Fruit fly (Drosophila melanogaster) whole organism, embryonic: ENCODE data around the gene CG3726.

Experiments used
- CG10543 ChIP-seq: fragments of 200-800 bp; sonication (Bioruptor generic); optimal IDR thresholded peaks from 3 replicates; lab custom pipeline; 2017; ENCODE audit warnings: missing biosample characterization, mild to moderate bottlenecking, missing genetic modification characterization, moderate library complexity
- CG10654 ChIP-seq: fragments of 200-800 bp; sonication (Bioruptor generic); optimal IDR thresholded peaks from 2 replicates; lab custom pipeline; 2016; ENCODE audit warnings: missing biosample characterization, missing genetic modification characterization
- CG12659 ChIP-seq: fragments of 200-800 bp; sonication (Bioruptor generic); optimal IDR thresholded peaks from 3 replicates; lab custom pipeline; 2017; ENCODE audit warnings: mild to moderate bottlenecking, missing biosample characterization, missing genetic modification reagents, missing genetic modification characterization
- CG12769 ChIP-seq: fragments of 200-800 bp; sonication (Bioruptor generic); optimal IDR thresholded peaks from 2 replicates; lab custom pipeline; 2019; ENCODE audit warnings: missing biosample characterization, mild to moderate bottlenecking, missing genetic modification characterization, moderate library complexity
- CG13894 ChIP-seq: fragments of 200-800 bp; sonication (Bioruptor generic); optimal IDR thresholded peaks from 3 replicates; lab custom pipeline; 2018; ENCODE audit warnings: missing biosample characterization, mild to moderate bottlenecking, missing genetic modification characterization, moderate library complexity
- CG14014 ChIP-seq: fragments of 200-800 bp; sonication (Bioruptor generic); IDR thresholded peaks from 2 replicates; pipeline ENCODE4 v1.3.6; 2022; ENCODE audit warnings: missing biosample characterization, missing genetic modification characterization
- CG15514 ChIP-seq: fragments of 200-800 bp; sonication (Bioruptor generic); optimal IDR thresholded peaks from 3 replicates; lab custom pipeline; 2017; ENCODE audit warnings: missing biosample characterization, missing genetic modification characterization, mild to moderate bottlenecking, moderate library complexity, missing genetic modification reagents
- CG15696 ChIP-seq: fragments of 200-800 bp; sonication (Bioruptor generic); optimal IDR thresholded peaks from 2 replicates; lab custom pipeline; 2019; ENCODE audit warnings: missing biosample characterization, mild to moderate bottlenecking, missing genetic modification characterization, moderate library complexity
- CG17328 ChIP-seq: fragments of 200-800 bp; sonication (Bioruptor generic); IDR thresholded peaks from 2 replicates; pipeline ENCODE4 v1.3.6; 2022; ENCODE audit warnings: missing biosample characterization, missing genetic modification characterization
- CG18599 ChIP-seq: fragments of 200-800 bp; sonication (Bioruptor generic); optimal IDR thresholded peaks from 3 replicates; lab custom pipeline; 2017; ENCODE audit warnings: missing biosample characterization, missing genetic modification characterization, mild to moderate bottlenecking, moderate library complexity, missing genetic modification reagents
- CG2199 ChIP-seq: fragments of 200-800 bp; sonication (Bioruptor generic); IDR thresholded peaks from 3 replicates; pipeline ENCODE4 v1.3.6; 2022; ENCODE audit warnings: missing biosample characterization, missing genetic modification characterization
- CG34422 ChIP-seq: fragments of 200-800 bp; sonication (Bioruptor generic); IDR thresholded peaks from 3 replicates; pipeline ENCODE4 v1.3.6; 2022; ENCODE audit warnings: missing biosample characterization, missing genetic modification characterization
- CG4282 ChIP-seq: fragments of 200-800 bp; sonication (Bioruptor generic); optimal IDR thresholded peaks from 2 replicates; lab custom pipeline; 2016; ENCODE audit warnings: missing biosample characterization, missing genetic modification characterization
- CG4360 ChIP-seq: fragments of 200-800 bp; sonication (Bioruptor generic); IDR thresholded peaks from 2 replicates; pipeline ENCODE4 v1.3.6; 2022; ENCODE audit warnings: missing biosample characterization, missing genetic modification characterization
- CG4730 ChIP-seq: fragments of 200-800 bp; sonication (Bioruptor generic); IDR thresholded peaks from 2 replicates; pipeline ENCODE4 v1.3.6; 2022; ENCODE audit warnings: missing biosample characterization, missing genetic modification characterization
- CG5180 ChIP-seq: fragments of 200-800 bp; sonication (Bioruptor generic); optimal IDR thresholded peaks from 3 replicates; lab custom pipeline; 2017; ENCODE audit warnings: missing biosample characterization, missing genetic modification characterization, mild to moderate bottlenecking, moderate library complexity, missing genetic modification reagents
- CG6791 ChIP-seq: fragments of 200-800 bp; sonication (Bioruptor generic); IDR thresholded peaks from 3 replicates; pipeline ENCODE4 v1.3.6; 2022; ENCODE audit warnings: missing biosample characterization, missing genetic modification characterization; ENCODE audit not compliant: partially characterized antibody
- CG7271 ChIP-seq: fragments of 200-800 bp; sonication (Bioruptor generic); optimal IDR thresholded peaks from 2 replicates; lab custom pipeline; 2018; ENCODE audit warnings: missing biosample characterization, mild to moderate bottlenecking, missing genetic modification characterization, moderate library complexity
- CG7786 ChIP-seq: fragments of 200-800 bp; sonication (Bioruptor generic); optimal IDR thresholded peaks from 2 replicates; lab custom pipeline; 2016; ENCODE audit warnings: missing biosample characterization, missing genetic modification characterization
- CG8388 ChIP-seq: fragments of 200-800 bp; sonication (Bioruptor generic); optimal IDR thresholded peaks from 2 replicates; lab custom pipeline; 2019; ENCODE audit warnings: missing biosample characterization, mild to moderate bottlenecking, missing genetic modification characterization, moderate library complexity
- CG9797 ChIP-seq: fragments of 200-800 bp; sonication (Bioruptor generic); optimal IDR thresholded peaks from 3 replicates; lab custom pipeline; 2018; ENCODE audit warnings: missing biosample characterization, mild to moderate bottlenecking, missing genetic modification characterization
- CG9932 ChIP-seq: fragments of 200-800 bp; sonication (Bioruptor generic); IDR thresholded peaks from 2 replicates; pipeline ENCODE4 v1.3.6; 2022; ENCODE audit warnings: missing biosample characterization, missing genetic modification characterization
- Doc3 ChIP-seq: fragments of 200-800 bp; sonication (Bioruptor generic); IDR thresholded peaks from 3 replicates; pipeline ENCODE4 v1.3.6; 2022; ENCODE audit warnings: missing biosample characterization, missing genetic modification characterization; ENCODE audit not compliant: partially characterized antibody
- Dp ChIP-seq: fragments of 200-800 bp; sonication (Bioruptor generic); optimal IDR thresholded peaks from 2 replicates; lab custom pipeline; 2018; ENCODE audit warnings: missing biosample characterization, mild to moderate bottlenecking, missing genetic modification characterization, moderate library complexity
- HLH4C ChIP-seq: fragments of 200-800 bp; sonication (Bioruptor generic); IDR thresholded peaks from 3 replicates; pipeline ENCODE4 v1.3.6; 2022; ENCODE audit warnings: missing biosample characterization, missing genetic modification characterization; ENCODE audit not compliant: partially characterized antibody
- HmgD ChIP-seq: fragments of 200-800 bp; sonication (Bioruptor generic); optimal IDR thresholded peaks from 3 replicates; lab custom pipeline; 2016; ENCODE audit warnings: missing biosample characterization, missing genetic modification characterization
- Optix ChIP-seq: fragments of 200-800 bp; sonication (Bioruptor generic); IDR thresholded peaks from 3 replicates; pipeline ENCODE4 v1.3.6; 2022; ENCODE audit warnings: missing biosample characterization, missing genetic modification characterization
- Side ChIP-seq: fragments of 200-800 bp; sonication (Bioruptor generic); optimal IDR thresholded peaks from 2 replicates; lab custom pipeline; 2016; ENCODE audit warnings: missing biosample characterization, missing genetic modification characterization
- Sox100B ChIP-seq: fragments of 200-800 bp; sonication (Bioruptor generic); optimal IDR thresholded peaks from 3 replicates; lab custom pipeline; 2018; ENCODE audit warnings: missing biosample characterization, mild to moderate bottlenecking, missing genetic modification characterization
- Spps ChIP-seq: fragments of 200-800 bp; sonication (Bioruptor generic); optimal IDR thresholded peaks from 2 replicates; lab custom pipeline; 2018; ENCODE audit warnings: missing biosample characterization, mild to moderate bottlenecking, missing genetic modification characterization
- ab ChIP-seq: fragments of 200-800 bp; sonication (Bioruptor generic); optimal IDR thresholded peaks from 2 replicates; lab custom pipeline; 2016; ENCODE audit warnings: missing biosample characterization, missing genetic modification characterization
- abd-A ChIP-seq: fragments of 200-800 bp; sonication (Bioruptor generic); optimal IDR thresholded peaks from 3 replicates; lab custom pipeline; 2019; ENCODE audit warnings: missing biosample characterization, mild to moderate bottlenecking, missing genetic modification characterization, moderate library complexity
- al ChIP-seq: fragments of 200-800 bp; sonication (Bioruptor generic); IDR thresholded peaks from 2 replicates; pipeline ENCODE4 v1.3.6; 2022; ENCODE audit warnings: missing biosample characterization, missing genetic modification characterization
- ci ChIP-seq: fragments of 200-800 bp; sonication (Bioruptor generic); IDR thresholded peaks from 3 replicates; pipeline ENCODE4 v1.3.6; 2022; ENCODE audit warnings: missing biosample characterization, missing genetic modification characterization
- crp ChIP-seq, 2 experiments: fragments of 200-800 bp; sonication (Bioruptor generic); optimal IDR thresholded peaks; 2 replicates in 1 of 2; 3 replicates in 1 of 2; lab custom pipeline; 2017; ENCODE audit warnings: missing biosample characterization in 2 of 2, missing genetic modification characterization in 2 of 2, mild to moderate bottlenecking in 1 of 2, moderate library complexity in 1 of 2
- ems ChIP-seq: fragments of 200-800 bp; sonication (Bioruptor generic); optimal IDR thresholded peaks from 3 replicates; lab custom pipeline; 2016; ENCODE audit warnings: missing biosample characterization, missing genetic modification characterization
- fd96Cb ChIP-seq: fragments of 200-800 bp; sonication (Bioruptor generic); optimal IDR thresholded peaks from 2 replicates; lab custom pipeline; 2018; ENCODE audit warnings: missing biosample characterization, mild to moderate bottlenecking, missing genetic modification characterization, moderate library complexity
- ftz-f1 ChIP-seq: fragments of 200-800 bp; sonication (Bioruptor generic); optimal IDR thresholded peaks from 2 replicates; lab custom pipeline; 2016; ENCODE audit warnings: missing biosample characterization, missing genetic modification characterization
- grn ChIP-seq: fragments of 200-800 bp; sonication (Bioruptor generic); optimal IDR thresholded peaks from 3 replicates; lab custom pipeline; 2017; ENCODE audit warnings: missing biosample characterization, missing genetic modification characterization
- kni ChIP-seq: fragments of 200-800 bp; sonication (Bioruptor generic); optimal IDR thresholded peaks from 3 replicates; lab custom pipeline; 2017; ENCODE audit warnings: mild to moderate bottlenecking, missing biosample characterization, missing genetic modification reagents, missing genetic modification characterization
- lov ChIP-seq, 2 experiments: fragments of 200-800 bp in 1 of 2; fragments of >200 bp in 1 of 2; sonication (Bioruptor generic) in 1 of 2; IDR thresholded peaks in 1 of 2; optimal IDR thresholded peaks in 1 of 2; 2 replicates in 1 of 2; 3 replicates in 1 of 2; pipeline versions ENCODE4 v1.3.6 to Lab custom; 2017 to 2022; ENCODE audit warnings: missing biosample characterization in 1 of 2, missing genetic modification characterization in 1 of 2
- luna ChIP-seq: fragments of 200-800 bp; sonication (Bioruptor generic); optimal IDR thresholded peaks from 2 replicates; lab custom pipeline; 2016; ENCODE audit warnings: missing biosample characterization, missing genetic modification characterization
- rib ChIP-seq: fragments of 200-800 bp; sonication (Bioruptor generic); IDR thresholded peaks from 2 replicates; pipeline ENCODE4 v1.3.6; 2022; ENCODE audit warnings: missing biosample characterization, missing genetic modification characterization
- sqz ChIP-seq: fragments of 200-800 bp; sonication (Bioruptor generic); optimal IDR thresholded peaks from 3 replicates; lab custom pipeline; 2018; ENCODE audit warnings: missing biosample characterization, mild to moderate bottlenecking, missing genetic modification characterization
- sug ChIP-seq: fragments of 200-800 bp; optimal IDR thresholded peaks from 2 replicates; lab custom pipeline; 2019; ENCODE audit warnings: missing biosample characterization, mild to moderate bottlenecking, missing genetic modification characterization, moderate library complexity
- tio ChIP-seq: fragments of 200-800 bp; sonication (Bioruptor generic); optimal IDR thresholded peaks from 2 replicates; lab custom pipeline; 2017; ENCODE audit warnings: missing biosample characterization, missing genetic modification characterization, inconsistent platforms
- twi ChIP-seq: fragments of 200-800 bp; optimal IDR thresholded peaks from 2 replicates; lab custom pipeline; 2019; ENCODE audit warnings: missing biosample characterization, mild to moderate bottlenecking, missing genetic modification characterization, moderate library complexity
- vvl ChIP-seq: fragments of 200-800 bp; sonication (Bioruptor generic); IDR thresholded peaks from 2 replicates; pipeline ENCODE4 v1.3.6; 2022; ENCODE audit warnings: missing biosample characterization, missing genetic modification characterization

The CG3726 gene

dm6 chrX:5888933-5889332 lies 28.0 kb upstream of the CG3726 start (continued):
- peak; percentile 0 for TF ChIP-seq grn (GFP tag; lab: Kevin White, UChicago)
- 0 out of 3 replicates have a peak, but pooled peaks have one; percentile 42 for TF ChIP-seq CG34422
- TF ChIP-seq CG10654 (GFP tag; lab: Kevin White, UChicago): no peak
- TF ChIP-seq CG18599 (GFP tag; lab: Kevin White, UChicago): peak; percentile 46
- peak; percentile 41 for TF ChIP-seq Side (GFP tag; lab: Kevin White, UChicago)
- no peak for TF ChIP-seq CG15514 (GFP tag; lab: Kevin White, UChicago)
- TF ChIP-seq luna (GFP tag; lab: Kevin White, UChicago): no peak
- peak; percentile 42 for TF ChIP-seq CG12769 (tag; lab: Kevin White, UChicago)
- TF ChIP-seq CG5180 (GFP tag; lab: Kevin White, UChicago): no peak
- TF ChIP-seq CG12659 (GFP tag; lab: Kevin White, UChicago): peak; percentile 12
- TF ChIP-seq CG4730 (GFP tag; lab: Robert Waterston, UW): 0 out of 2 replicates have a peak, but pooled peaks have one; percentile 21
- peak; percentile 53; the same call in 1 of the 2 replicates for TF ChIP-seq vvl (GFP tag; lab: Robert Waterston, UW)
- TF ChIP-seq CG4360 (GFP tag; lab: Robert Waterston, UW): no peak
- no peak for TF ChIP-seq ftz-f1 (GFP tag; lab: Kevin White, UChicago)
- no peak for TF ChIP-seq lov (optimal IDR thresholded peaks at IDR 0.05; lab: Kevin White, UChicago)
- peak; percentile 61; the same call in 1 of the 3 replicates for TF ChIP-seq lov (GFP tag; IDR thresholded peaks at IDR 0.05; lab: Robert Waterston, UW)
- TF ChIP-seq Optix (GFP tag; lab: Robert Waterston, UW): peak; percentile 16; the same call in 1 of the 3 replicates
- TF ChIP-seq CG4282 (GFP tag; lab: Kevin White, UChicago): no peak
- TF ChIP-seq tio (GFP tag; lab: Kevin White, UChicago): no peak
- no peak for TF ChIP-seq HmgD (GFP tag; lab: Kevin White, UChicago)
- no peak for TF ChIP-seq al (GFP tag; lab: Robert Waterston, UW)
- no peak for TF ChIP-seq rib (GFP tag; lab: Robert Waterston, UW)
- TF ChIP-seq ci (GFP tag; lab: Robert Waterston, UW): peak; percentile 70; the same call in 1 of the 3 replicates
- no peak for TF ChIP-seq CG10543
- TF ChIP-seq ab (GFP tag; lab: Kevin White, UChicago): no peak
- TF ChIP-seq CG2199 (GFP tag; lab: Robert Waterston, UW): peak; percentile 33; the same call in 1 of the 3 replicates
- peak; percentile 19 for TF ChIP-seq CG15696 (tag; lab: Kevin White, UChicago)
- TF ChIP-seq kni: peak; percentile 69
- TF ChIP-seq abd-A (tag; lab: Kevin White, UChicago): peak; percentile 54
- no peak for TF ChIP-seq CG17328 (GFP tag; lab: Robert Waterston, UW)
- peak; percentile 17 for TF ChIP-seq fd96Cb (tag; lab: Kevin White, UChicago)

dm6 chrX:5891666-5892444 lies 25.0 kb upstream of the CG3726 start:
- TF ChIP-seq CG8388 (GFP tag; lab: Kevin White, UChicago) (peak; percentile 6), sug (tag; lab: Kevin White, UChicago) (no peak), CG9797 (no peak), CG13894 (tag; lab: Kevin White, UChicago) (no peak), CG14014 (GFP tag; lab: Robert Waterston, UW) (peak; percentile 38; the same call in 1 of the 2 replicates), ems (GFP tag; lab: Kevin White, UChicago) (no peak), twi (tag; lab: Kevin White, UChicago) (no peak), CG9932 (GFP tag; lab: Robert Waterston, UW) (peak; percentile 80), CG6791 (GFP tag; lab: Robert Waterston, UW) (no peak), CG7271 (tag; lab: Kevin White, UChicago) (no peak), Sox100B (GFP tag; lab: Kevin White, UChicago) (no peak), Doc3 (no peak), Spps (no peak), HLH4C (GFP tag; lab: Robert Waterston, UW) (no peak), sqz (GFP tag; lab: Kevin White, UChicago) (peak; percentile 13), crp (GFP tag; optimal IDR thresholded peaks at IDR 0.05; lab: Kevin White, UChicago) (no peak), CG7786 (GFP tag; lab: Kevin White, UChicago) (peak; percentile 66), Dp (GFP tag; lab: Kevin White, UChicago) (no peak)
